Fruit fly (Drosophila melanogaster) whole organism, prepupa: Measurements from ENCODE around the gene daw.
A peak's percentile ranks its signal among the peaks of the same experiment; 100 is the strongest.

Source experiments
- CG10631 ChIP-seq: fragments of 200-800 bp; sonication (Bioruptor generic); optimal IDR thresholded peaks from 2 replicates; lab custom pipeline; 2016; ENCODE audit warnings: missing biosample characterization, missing genetic modification characterization
- CG10669 ChIP-seq: fragments of 200-800 bp; sonication (Bioruptor generic); optimal IDR thresholded peaks from 3 replicates; lab custom pipeline; 2018; ENCODE audit warnings: missing biosample characterization, mild to moderate bottlenecking, missing genetic modification characterization, moderate library complexity
- CG11294 ChIP-seq: fragments of 200-800 bp; sonication (Bioruptor generic); IDR thresholded peaks from 2 replicates; pipeline ENCODE4 v1.3.6; 2022; ENCODE audit warnings: missing biosample characterization, missing genetic modification characterization
- CG11762 ChIP-seq: fragments of 200-800 bp; sonication (Bioruptor generic); optimal IDR thresholded peaks from 3 replicates; lab custom pipeline; 2016; ENCODE audit warnings: missing biosample characterization, missing genetic modification characterization; ENCODE audit not compliant: insufficient read depth
- CG11902 ChIP-seq: fragments of 200-800 bp; sonication (Bioruptor generic); optimal IDR thresholded peaks from 3 replicates; lab custom pipeline; 2016; ENCODE audit warnings: missing biosample characterization, missing genetic modification characterization
- CG15336 ChIP-seq: fragments of 200-800 bp; sonication (Bioruptor generic); IDR thresholded peaks from 2 replicates; pipeline ENCODE4 v1.3.6; 2022; ENCODE audit warnings: missing biosample characterization, missing genetic modification characterization
- CG1621 ChIP-seq: fragments of 200-800 bp; sonication (Bioruptor generic); optimal IDR thresholded peaks from 3 replicates; lab custom pipeline; 2018; ENCODE audit warnings: missing biosample characterization, mild to moderate bottlenecking, missing genetic modification characterization
- CG16779 ChIP-seq: fragments of 200-800 bp; sonication (Bioruptor generic); optimal IDR thresholded peaks from 3 replicates; lab custom pipeline; 2017; ENCODE audit warnings: missing biosample characterization, mild to moderate bottlenecking, missing genetic modification characterization
- CG3032 ChIP-seq: fragments of 200-800 bp; optimal IDR thresholded peaks from 2 replicates; lab custom pipeline; 2019; ENCODE audit warnings: missing biosample characterization, mild to moderate bottlenecking, missing genetic modification characterization, moderate library complexity
- CG31627 ChIP-seq: fragments of 200-800 bp; sonication (Bioruptor generic); optimal IDR thresholded peaks from 3 replicates; lab custom pipeline; 2016; ENCODE audit warnings: missing biosample characterization, missing genetic modification characterization
- CG32006 ChIP-seq: fragments of 200-800 bp; sonication (Bioruptor generic); optimal IDR thresholded peaks from 3 replicates; lab custom pipeline; 2017; ENCODE audit warnings: missing biosample characterization, mild to moderate bottlenecking, missing genetic modification characterization
- CG3919 ChIP-seq: fragments of 200-800 bp; sonication (Bioruptor generic); optimal IDR thresholded peaks from 3 replicates; lab custom pipeline; 2016; ENCODE audit warnings: missing biosample characterization, missing genetic modification characterization
- CG4318 ChIP-seq: fragments of 200-800 bp; sonication (Bioruptor generic); optimal IDR thresholded peaks from 3 replicates; lab custom pipeline; 2017; ENCODE audit warnings: missing biosample characterization, mild to moderate bottlenecking, missing genetic modification characterization
- CG6163 ChIP-seq: fragments of 200-800 bp; sonication (Bioruptor generic); IDR thresholded peaks from 3 replicates; pipeline ENCODE4 v1.3.6; 2022; ENCODE audit warnings: missing biosample characterization, missing genetic modification characterization
- CG6276 ChIP-seq: fragments of 200-800 bp; sonication (Bioruptor generic); optimal IDR thresholded peaks from 2 replicates; lab custom pipeline; 2017; ENCODE audit warnings: missing biosample characterization, mild to moderate bottlenecking, missing genetic modification characterization
- CG6808 ChIP-seq: fragments of 200-800 bp; sonication (Bioruptor generic); optimal IDR thresholded peaks from 3 replicates; lab custom pipeline; 2017; ENCODE audit warnings: missing biosample characterization, missing genetic modification characterization, mild to moderate bottlenecking, moderate library complexity, missing genetic modification reagents
- CG7368 ChIP-seq: fragments of 200-800 bp; sonication (Bioruptor generic); optimal IDR thresholded peaks from 3 replicates; lab custom pipeline; 2016; ENCODE audit warnings: missing biosample characterization, missing genetic modification characterization
- CG8119 ChIP-seq: fragments of 200-800 bp; sonication (Bioruptor generic); IDR thresholded peaks from 3 replicates; pipeline ENCODE4 v1.3.6; 2022; ENCODE audit warnings: missing biosample characterization, missing genetic modification characterization
- CG8632 ChIP-seq: fragments of 200-800 bp; sonication (Bioruptor generic); optimal IDR thresholded peaks from 3 replicates; lab custom pipeline; 2016; ENCODE audit warnings: missing biosample characterization, missing genetic modification characterization
- CG9139 ChIP-seq: fragments of 200-800 bp; sonication (Bioruptor generic); optimal IDR thresholded peaks from 3 replicates; lab custom pipeline; 2017; ENCODE audit warnings: missing biosample characterization, mild to moderate bottlenecking, missing genetic modification characterization
- Eip78C ChIP-seq: fragments of 200-800 bp; sonication (Bioruptor generic); peaks from one replicate; lab custom pipeline; 2016; ENCODE audit warnings: missing biosample characterization, missing genetic modification characterization
- Eip93F ChIP-seq: fragments of 200-800 bp; sonication (Bioruptor generic); optimal IDR thresholded peaks from 2 replicates; lab custom pipeline; 2016; ENCODE audit warnings: missing biosample characterization, mild to moderate bottlenecking, missing genetic modification characterization
- Ets21C ChIP-seq: fragments of 200-800 bp; sonication (Bioruptor generic); optimal IDR thresholded peaks from 3 replicates; lab custom pipeline; 2016; ENCODE audit warnings: missing biosample characterization, missing genetic modification characterization
- Gug ChIP-seq: fragments of 200-800 bp; sonication (Bioruptor generic); IDR thresholded peaks from 2 replicates; pipeline ENCODE4 v1.3.6; 2022; ENCODE audit warnings: missing biosample characterization, missing genetic modification characterization
- Hr39 ChIP-seq: fragments of 200-800 bp; sonication (Bioruptor generic); optimal IDR thresholded peaks from 2 replicates; lab custom pipeline; 2016; ENCODE audit warnings: missing biosample characterization, missing genetic modification characterization
- Hr4 ChIP-seq: fragments of 200-800 bp; sonication (Bioruptor generic); optimal IDR thresholded peaks from 3 replicates; lab custom pipeline; 2016; ENCODE audit warnings: missing biosample characterization, missing genetic modification characterization
- Lpt ChIP-seq: fragments of 200-800 bp; sonication (Bioruptor generic); optimal IDR thresholded peaks from 3 replicates; lab custom pipeline; 2016; ENCODE audit warnings: missing biosample characterization, missing genetic modification characterization
- Met ChIP-seq: fragments of 200-800 bp; sonication (Bioruptor generic); optimal IDR thresholded peaks from 3 replicates; lab custom pipeline; 2016; ENCODE audit warnings: missing biosample characterization, missing genetic modification characterization
- Smox ChIP-seq: fragments of 200-800 bp; sonication (Bioruptor generic); optimal IDR thresholded peaks from 3 replicates; lab custom pipeline; 2016; ENCODE audit warnings: missing biosample characterization, missing genetic modification characterization
- Sox102F ChIP-seq: fragments of 200-800 bp; sonication (Bioruptor generic); optimal IDR thresholded peaks from 2 replicates; lab custom pipeline; 2016; ENCODE audit warnings: missing biosample characterization, mild to moderate bottlenecking, missing genetic modification characterization
- Sox14 ChIP-seq: fragments of 200-800 bp; sonication (Bioruptor generic); optimal IDR thresholded peaks from 3 replicates; lab custom pipeline; 2016; ENCODE audit warnings: missing biosample characterization, missing genetic modification characterization
- achi ChIP-seq: fragments of 200-800 bp; sonication (Bioruptor generic); optimal IDR thresholded peaks from 3 replicates; lab custom pipeline; 2016; ENCODE audit warnings: missing biosample characterization, missing genetic modification characterization
- cyc ChIP-seq: fragments of 200-800 bp; sonication (Bioruptor generic); optimal IDR thresholded peaks from 3 replicates; lab custom pipeline; 2016; ENCODE audit warnings: missing biosample characterization, missing genetic modification characterization
- dac ChIP-seq: fragments of 200-800 bp; sonication (Bioruptor generic); optimal IDR thresholded peaks from 2 replicates; lab custom pipeline; 2017; ENCODE audit warnings: missing biosample characterization, mild to moderate bottlenecking, missing genetic modification characterization
- dsx ChIP-seq: fragments of 200-800 bp; optimal IDR thresholded peaks from 3 replicates; lab custom pipeline; 2019; ENCODE audit warnings: missing biosample characterization, mild to moderate bottlenecking, missing genetic modification characterization, moderate library complexity; ENCODE audit not compliant: poor library complexity, severe bottlenecking
- eg ChIP-seq: fragments of 200-800 bp; sonication (Bioruptor generic); IDR thresholded peaks from 3 replicates; pipeline ENCODE4 v1.3.6; 2022; ENCODE audit warnings: missing biosample characterization, missing genetic modification characterization
- esn ChIP-seq: fragments of 200-800 bp; sonication (Bioruptor generic); optimal IDR thresholded peaks from 2 replicates; lab custom pipeline; 2016; ENCODE audit warnings: missing biosample characterization, mild to moderate bottlenecking, missing genetic modification characterization, moderate library complexity
- fd59A ChIP-seq: fragments of 200-800 bp; sonication (Bioruptor generic); optimal IDR thresholded peaks from 2 replicates; lab custom pipeline; 2017; ENCODE audit warnings: missing biosample characterization, mild to moderate bottlenecking, missing genetic modification characterization, missing genetic modification reagents
- fd85E ChIP-seq: fragments of 200-800 bp; sonication (Bioruptor generic); optimal IDR thresholded peaks from 3 replicates; lab custom pipeline; 2016; ENCODE audit warnings: missing biosample characterization, missing genetic modification characterization
- fkh ChIP-seq: fragments of 200-800 bp; sonication (Bioruptor generic); optimal IDR thresholded peaks from 3 replicates; lab custom pipeline; 2017; ENCODE audit warnings: missing biosample characterization, mild to moderate bottlenecking, missing genetic modification characterization, moderate library complexity
- pdm3 ChIP-seq: fragments of 200-800 bp; sonication (Bioruptor generic); optimal IDR thresholded peaks from 3 replicates; lab custom pipeline; 2016; ENCODE audit warnings: missing biosample characterization, missing genetic modification characterization
- spab ChIP-seq: fragments of 200-800 bp; sonication (Bioruptor generic); optimal IDR thresholded peaks from 2 replicates; lab custom pipeline; 2017; ENCODE audit warnings: missing biosample characterization, mild to moderate bottlenecking, missing genetic modification characterization, missing genetic modification reagents
- ss ChIP-seq, 2 experiments: fragments of 200-800 bp; sonication (Bioruptor generic); optimal IDR thresholded peaks; 2 replicates in 1 of 2; 3 replicates in 1 of 2; lab custom pipeline; 2017 to 2018; ENCODE audit warnings: mild to moderate bottlenecking in 2 of 2, missing biosample characterization in 2 of 2, missing genetic modification characterization in 2 of 2, moderate library complexity in 1 of 2
- svp ChIP-seq: fragments of 200-800 bp; sonication (Bioruptor generic); peaks from one replicate; lab custom pipeline; 2016; ENCODE audit warnings: missing biosample characterization, missing genetic modification characterization
- topi ChIP-seq: fragments of 200-800 bp; sonication (Bioruptor generic); optimal IDR thresholded peaks from 3 replicates; lab custom pipeline; 2016; ENCODE audit warnings: missing biosample characterization, missing genetic modification characterization

The daw gene

dm6 chr2L:2806190-2806763, 1.2 kb downstream of the daw start (continued):
- no peak for TF ChIP-seq CG11294
- no peak for TF ChIP-seq CG31627
- TF ChIP-seq CG16779 (tag; lab: Kevin White, UChicago) = peak; percentile 61
- peak; percentile 35 for TF ChIP-seq Lpt (GFP tag; lab: Kevin White, UChicago)
- TF ChIP-seq, all 60 proteins: peak for 23

- TF ChIP-seq dac (GFP tag; lab: Kevin White, UChicago) = no peak
- peak; percentile 87 for TF ChIP-seq svp (GFP tag; lab: Kevin White, UChicago)
- TF ChIP-seq CG1621 = no peak
- no peak for TF ChIP-seq Eip93F (GFP tag; lab: Kevin White, UChicago)
- no peak for TF ChIP-seq cyc (GFP tag; lab: Kevin White, UChicago)
- TF ChIP-seq Eip78C (GFP tag; lab: Kevin White, UChicago) = peak; percentile 17
These were observed 2.5 kb downstream of the daw start for dm6 chr2L:2807597-2807996.

DNA sequence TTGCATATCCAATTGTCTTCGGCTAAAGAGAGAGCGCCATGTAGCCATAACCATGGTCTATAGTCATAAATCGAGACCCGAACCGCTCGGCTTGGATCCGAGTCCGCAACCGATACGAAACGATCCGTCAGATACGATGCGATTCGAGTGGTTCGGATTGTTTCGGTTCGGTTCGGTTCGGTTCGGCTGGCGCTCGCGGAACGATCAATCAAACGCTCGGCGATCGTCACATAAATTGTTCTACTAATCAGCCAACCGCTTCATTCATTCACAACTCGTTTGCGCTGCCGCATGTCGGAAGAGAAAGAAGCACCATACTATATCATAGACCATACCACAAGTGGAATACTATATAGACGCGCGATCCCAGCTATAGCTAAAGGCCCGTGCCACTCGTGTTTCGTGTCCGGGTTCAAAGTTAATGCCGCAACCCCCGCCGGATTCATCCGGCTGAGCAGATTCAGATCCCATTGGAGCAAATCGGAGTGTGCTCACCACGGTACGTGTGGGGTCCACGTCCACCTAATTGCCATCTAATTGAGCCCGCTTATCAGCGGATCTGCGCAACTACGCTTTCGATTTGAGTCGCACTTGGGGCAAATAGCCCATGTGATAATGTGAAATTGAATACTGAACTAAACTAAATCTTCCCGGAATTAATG, 3.1 kb downstream of the daw start:
- TF ChIP-seq CG32006 (GFP tag; lab: Kevin White, UChicago) = no peak
- TF ChIP-seq CG10631 (GFP tag; lab: Kevin White, UChicago) = no peak
- no peak for TF ChIP-seq Sox102F
- TF ChIP-seq dsx (GFP tag; lab: Kevin White, UChicago) = no peak
- TF ChIP-seq Ets21C (GFP tag; lab: Kevin White, UChicago) = no peak
- TF ChIP-seq fd59A = no peak
- TF ChIP-seq Gug = no peak
- TF ChIP-seq CG4318 (GFP tag; lab: Kevin White, UChicago) = no peak
- TF ChIP-seq Hr39 = no peak
- no peak for TF ChIP-seq Met (GFP tag; lab: Kevin White, UChicago)
- no peak for TF ChIP-seq fd85E
- no peak for TF ChIP-seq CG3032 (tag; lab: Kevin White, UChicago)
- TF ChIP-seq esn (GFP tag; lab: Kevin White, UChicago) = no peak
- peak; percentile 27 for TF ChIP-seq CG6808 (GFP tag; lab: Kevin White, UChicago)
- no peak for TF ChIP-seq achi (GFP tag; lab: Kevin White, UChicago)
- TF ChIP-seq Lpt (GFP tag; lab: Kevin White, UChicago) = no peak
- no peak for TF ChIP-seq Sox14 (GFP tag; lab: Kevin White, UChicago)
- no peak for TF ChIP-seq cyc (GFP tag; lab: Kevin White, UChicago)
- peak; percentile 28; the same call in 1 of the 3 replicates for TF ChIP-seq eg (GFP tag; lab: Robert Waterston, UW)
- TF ChIP-seq topi (GFP tag; lab: Kevin White, UChicago) = no peak
- no peak for TF ChIP-seq CG15336 (GFP tag; lab: Robert Waterston, UW)
- TF ChIP-seq fkh (GFP tag; lab: Kevin White, UChicago) = no peak
- no peak for TF ChIP-seq CG11902 (GFP tag; lab: Kevin White, UChicago)
- TF ChIP-seq CG16779 (tag; lab: Kevin White, UChicago) = peak; percentile 11
- no peak for TF ChIP-seq CG8632 (GFP tag; lab: Kevin White, UChicago)
- TF ChIP-seq CG31627 = no peak
- TF ChIP-seq pdm3 = no peak
- no peak for TF ChIP-seq CG3919 (GFP tag; lab: Kevin White, UChicago)
- TF ChIP-seq ss (GFP tag; optimal IDR thresholded peaks at IDR 0.05; lab: Kevin White, UChicago) = peak in 1 of 2 experiments; percentile 47
- TF ChIP-seq CG7368 (GFP tag; lab: Kevin White, UChicago) = no peak
- TF ChIP-seq CG10669 (GFP tag; lab: Kevin White, UChicago) = no peak
- no peak for TF ChIP-seq CG11762 (GFP tag; lab: Kevin White, UChicago)
- TF ChIP-seq CG1621 = no peak
- peak; percentile 25 for TF ChIP-seq Eip78C (GFP tag; lab: Kevin White, UChicago)
- TF ChIP-seq CG6276 = no peak
- TF ChIP-seq CG6163 (GFP tag; lab: Robert Waterston, UW) = no peak
- no peak for TF ChIP-seq Hr4 (GFP tag; lab: Kevin White, UChicago)
- TF ChIP-seq Smox (GFP tag; lab: Kevin White, UChicago) = no peak
- no peak for TF ChIP-seq Eip93F (GFP tag; lab: Kevin White, UChicago)
- TF ChIP-seq svp (GFP tag; lab: Kevin White, UChicago) = peak; percentile 89
- peak; percentile 5 for TF ChIP-seq CG9139 (GFP tag; lab: Kevin White, UChicago)
- no peak for TF ChIP-seq spab (GFP tag; lab: Kevin White, UChicago)
- 0 out of 3 replicates have a peak, but pooled peaks have one; percentile 32 for TF ChIP-seq CG8119 (GFP tag; lab: Robert Waterston, UW)
